Worm (Caenorhabditis elegans) whole organism, early embryonic: Measurements from ENCODE around the gene C05E11.6.

Source experiments
- B0310.2 ChIP-seq: sonication (generic microtip); optimal IDR thresholded peaks from 2 replicates; lab custom pipeline; 2016; ENCODE audit warnings: mild to moderate bottlenecking, missing genetic modification characterization, missing compliant biosample characterization
- F13C5.2 ChIP-seq: sonication (generic microtip); optimal IDR thresholded peaks from 2 replicates; lab custom pipeline; 2017; ENCODE audit warnings: mild to moderate bottlenecking, missing genetic modification characterization, inconsistent platforms, missing compliant biosample characterization
- aly-1 ChIP-seq: sonication (generic microtip); optimal IDR thresholded peaks from 2 replicates; lab custom pipeline; 2016; ENCODE audit warnings: missing genetic modification characterization, missing compliant biosample characterization
- ama-1 ChIP-seq: fragments of 150-350 bp; optimal IDR thresholded peaks from 2 replicates; lab custom pipeline; 2014
- ceh-13 ChIP-seq: fragments of 200-800 bp; sonication (Bioruptor generic); optimal IDR thresholded peaks from 2 replicates; lab custom pipeline; 2018; ENCODE audit warnings: mild to moderate bottlenecking, missing genetic modification characterization, missing compliant biosample characterization
- ceh-36 ChIP-seq: sonication (generic microtip); optimal IDR thresholded peaks from 2 replicates; lab custom pipeline; 2016; ENCODE audit warnings: missing genetic modification characterization, inconsistent platforms, missing compliant biosample characterization
- ets-7 ChIP-seq: sonication (generic microtip); optimal IDR thresholded peaks from 2 replicates; lab custom pipeline; 2016; ENCODE audit warnings: missing genotype, missing genetic modification characterization, missing compliant biosample characterization
- flt-1 ChIP-seq: fragments of 200-800 bp; sonication (Bioruptor generic); IDR thresholded peaks from 2 replicates; pipeline ENCODE4 v1.3.6; 2022; ENCODE audit warnings: missing genetic modification characterization, missing compliant biosample characterization
- hmbx-1 ChIP-seq: sonication (generic microtip); optimal IDR thresholded peaks from 2 replicates; lab custom pipeline; 2016; ENCODE audit warnings: mild to moderate bottlenecking, missing genetic modification characterization, missing compliant biosample characterization
- hmg-4 ChIP-seq: fragments of 200-800 bp; sonication (Bioruptor generic); optimal IDR thresholded peaks from 2 replicates; lab custom pipeline; 2018; ENCODE audit warnings: mild to moderate bottlenecking, missing genetic modification characterization, missing compliant biosample characterization
- hnd-1 ChIP-seq: sonication (generic microtip); optimal IDR thresholded peaks from 2 replicates; lab custom pipeline; 2016; ENCODE audit warnings: missing genetic modification characterization, missing compliant biosample characterization
- pes-1 ChIP-seq: fragments of 200-800 bp; sonication (Bioruptor generic); IDR thresholded peaks from 2 replicates; pipeline ENCODE4 v1.3.6; 2022; ENCODE audit warnings: missing genetic modification reagents, missing genetic modification characterization, missing compliant biosample characterization
- scrt-1 ChIP-seq: fragments of 200-800 bp; sonication (Bioruptor generic); IDR thresholded peaks from 2 replicates; pipeline ENCODE4 v1.3.6; 2022; ENCODE audit warnings: missing genetic modification characterization, missing compliant biosample characterization
- sea-1 ChIP-seq: fragments of 200-800 bp; sonication (Bioruptor generic); conservative IDR thresholded peaks from 2 replicates; pipeline ENCODE4 v1.3.6; 2022; ENCODE audit warnings: missing genetic modification characterization, missing compliant biosample characterization
- tbx-11 ChIP-seq: fragments of 200-800 bp; sonication (Bioruptor generic); IDR thresholded peaks from 2 replicates; pipeline ENCODE4 v1.3.6; 2022; ENCODE audit warnings: missing genetic modification characterization, missing compliant biosample characterization
- tbx-37 ChIP-seq: fragments of 200-800 bp; sonication (Bioruptor generic); conservative IDR thresholded peaks from 2 replicates; pipeline ENCODE4 v1.3.6; 2022; ENCODE audit warnings: missing genetic modification reagents, missing genetic modification characterization, missing compliant biosample characterization
- tra-4 ChIP-seq: sonication (generic microtip); optimal IDR thresholded peaks from 2 replicates; lab custom pipeline; 2017; ENCODE audit warnings: missing genetic modification characterization, missing compliant biosample characterization

Gene C05E11.6

ce11 chrX:4523887-4524350 is 38.0 kb upstream of the C05E11.6 start, which contains the start of gene pdi-2:
Gene pdi-2, plus strand, starts transcription at chrX:4524155.
- TF ChIP-seq ama-1 (lab: Kevin White, UChicago) (peak; percentile 32), aly-1 (tag; lab: Kevin White, UChicago) (no peak), tbx-37 (GFP tag; lab: Robert Waterston, UW) (0 out of 2 replicates have a peak, but pooled peaks have one; percentile 36), B0310.2 (tag; lab: Kevin White, UChicago) (peak; percentile 71), ceh-13 (GFP tag; lab: Kevin White, UChicago) (no peak), hmg-4 (GFP tag; lab: Kevin White, UChicago) (peak; percentile 90), tra-4 (tag; lab: Kevin White, UChicago) (no peak), hnd-1 (tag; lab: Kevin White, UChicago) (no peak), sea-1 (0 out of 2 replicates have a peak, but pooled peaks have one; percentile 20), pes-1 (GFP tag; lab: Robert Waterston, UW) (peak; percentile 46), flt-1 (GFP tag; lab: Robert Waterston, UW) (peak; percentile 40; the same call in 1 of the 2 replicates), hmbx-1 (tag; lab: Kevin White, UChicago) (no peak), scrt-1 (peak; percentile 53; the same call in 1 of the 2 replicates), tbx-11 (GFP tag; lab: Robert Waterston, UW) (no peak), ets-7 (tag; lab: Kevin White, UChicago) (no peak), F13C5.2 (tag; lab: Kevin White, UChicago) (peak; percentile 76), ceh-36 (tag; lab: Kevin White, UChicago) (no peak)

- TF ChIP-seq ceh-36 (tag; lab: Kevin White, UChicago) (no peak), flt-1 (GFP tag; lab: Robert Waterston, UW) (no peak), pes-1 (GFP tag; lab: Robert Waterston, UW) (0 out of 2 replicates have a peak, but pooled peaks have one; percentile 12), tbx-37 (GFP tag; lab: Robert Waterston, UW) (no peak), scrt-1 (no peak), hnd-1 (tag; lab: Kevin White, UChicago) (no peak), sea-1 (no peak)
Observed at ce11 chrX:4524844-4525243, 37.1 kb upstream of the C05E11.6 start.

ce11 chrX:4526412-4526811 is 35.6 kb upstream of the C05E11.6 start:
- TF ChIP-seq B0310.2 (tag; lab: Kevin White, UChicago): no peak
- TF ChIP-seq flt-1 (GFP tag; lab: Robert Waterston, UW): no peak
- TF ChIP-seq ceh-36 (tag; lab: Kevin White, UChicago): no peak
- TF ChIP-seq tbx-37 (GFP tag; lab: Robert Waterston, UW): no peak
- TF ChIP-seq hnd-1 (tag; lab: Kevin White, UChicago): no peak
- no peak for TF ChIP-seq pes-1 (GFP tag; lab: Robert Waterston, UW)

ce11 chrX:4528905-4529304 is 33.1 kb upstream of the C05E11.6 start:
- no peak for TF ChIP-seq scrt-1
- no peak for TF ChIP-seq tbx-11 (GFP tag; lab: Robert Waterston, UW)
- TF ChIP-seq ceh-36 (tag; lab: Kevin White, UChicago): no peak

- no peak for TF ChIP-seq B0310.2 (tag; lab: Kevin White, UChicago)
- TF ChIP-seq flt-1 (GFP tag; lab: Robert Waterston, UW): no peak
Observed at ce11 chrX:4530426-4531044, 31.4 kb upstream of the C05E11.6 start.

ce11 chrX:4532160-4532741 is 29.7 kb upstream of the C05E11.6 start, which contains the start of gene nhr-35:
Gene nhr-35, plus strand, starts transcription at chrX:4532691.
- TF ChIP-seq sea-1 (no peak), hmg-4 (GFP tag; lab: Kevin White, UChicago) (peak; percentile 19), ceh-36 (tag; lab: Kevin White, UChicago) (no peak), B0310.2 (tag; lab: Kevin White, UChicago) (no peak), tra-4 (tag; lab: Kevin White, UChicago) (no peak)

- TF ChIP-seq ets-7 (tag; lab: Kevin White, UChicago) (no peak), ama-1 (lab: Kevin White, UChicago) (no peak)
Observed at ce11 chrX:4534112-4534511, 27.9 kb upstream of the C05E11.6 start.

ce11 chrX:4544543-4544942 is 17.4 kb upstream of the C05E11.6 start, which contains the start of gene C07A12.2:
Gene C07A12.2, plus strand, starts transcription at chrX:4544843.
- TF ChIP-seq ama-1 (lab: Kevin White, UChicago): no peak
- no peak for TF ChIP-seq hmg-4 (GFP tag; lab: Kevin White, UChicago)
- TF ChIP-seq ceh-36 (tag; lab: Kevin White, UChicago): no peak
- no peak for TF ChIP-seq pes-1 (GFP tag; lab: Robert Waterston, UW)
- no peak for TF ChIP-seq aly-1 (tag; lab: Kevin White, UChicago)
